Fruit fly (Drosophila melanogaster) whole organism, embryonic: ENCODE measurements around the gene MED22.

ENCODE experiments used
- CG10543 ChIP-seq: fragments of 200-800 bp; sonication (Bioruptor generic); optimal IDR thresholded peaks from 3 replicates; lab custom pipeline; 2017; ENCODE audit warnings: missing biosample characterization, mild to moderate bottlenecking, missing genetic modification characterization, moderate library complexity
- CG10654 ChIP-seq: fragments of 200-800 bp; sonication (Bioruptor generic); optimal IDR thresholded peaks from 2 replicates; lab custom pipeline; 2016; ENCODE audit warnings: missing biosample characterization, missing genetic modification characterization
- CG10979 ChIP-seq: fragments of 200-800 bp; sonication (Bioruptor generic); optimal IDR thresholded peaks from 2 replicates; lab custom pipeline; 2018; ENCODE audit warnings: missing biosample characterization, mild to moderate bottlenecking, missing genetic modification characterization, moderate library complexity
- CG11398 ChIP-seq: fragments of 200-800 bp; sonication (Bioruptor generic); optimal IDR thresholded peaks from 2 replicates; lab custom pipeline; 2016; ENCODE audit warnings: missing biosample characterization, missing genetic modification characterization
- CG17385 ChIP-seq: fragments of 200-800 bp; sonication (Bioruptor generic); optimal IDR thresholded peaks from 3 replicates; lab custom pipeline; 2018; ENCODE audit warnings: missing biosample characterization, mild to moderate bottlenecking, missing genetic modification characterization
- CG18599 ChIP-seq: fragments of 200-800 bp; sonication (Bioruptor generic); optimal IDR thresholded peaks from 3 replicates; lab custom pipeline; 2017; ENCODE audit warnings: missing biosample characterization, missing genetic modification characterization, mild to moderate bottlenecking, moderate library complexity, missing genetic modification reagents
- CG5180 ChIP-seq: fragments of 200-800 bp; sonication (Bioruptor generic); optimal IDR thresholded peaks from 3 replicates; lab custom pipeline; 2017; ENCODE audit warnings: missing biosample characterization, missing genetic modification characterization, mild to moderate bottlenecking, moderate library complexity, missing genetic modification reagents
- CG6813 ChIP-seq: fragments of 200-800 bp; sonication (Bioruptor generic); optimal IDR thresholded peaks from 2 replicates; lab custom pipeline; 2017; ENCODE audit warnings: missing biosample characterization, missing genetic modification characterization, mild to moderate bottlenecking, moderate library complexity, missing genetic modification reagents
- CG6854 ChIP-seq: fragments of 200-800 bp; sonication (Bioruptor generic); optimal IDR thresholded peaks from 3 replicates; lab custom pipeline; 2017; ENCODE audit warnings: missing biosample characterization, mild to moderate bottlenecking, missing genetic modification characterization
- CG7271 ChIP-seq: fragments of 200-800 bp; sonication (Bioruptor generic); optimal IDR thresholded peaks from 2 replicates; lab custom pipeline; 2018; ENCODE audit warnings: missing biosample characterization, mild to moderate bottlenecking, missing genetic modification characterization, moderate library complexity
- CG7357 ChIP-seq: fragments of 200-800 bp; sonication (Bioruptor generic); IDR thresholded peaks from 3 replicates; pipeline ENCODE4 v1.3.6; 2022; ENCODE audit warnings: missing biosample characterization, missing genetic modification characterization
- CG7987 ChIP-seq: fragments of 200-800 bp; sonication (Bioruptor generic); optimal IDR thresholded peaks from 2 replicates; lab custom pipeline; 2018; ENCODE audit warnings: missing biosample characterization, mild to moderate bottlenecking, missing genetic modification characterization, moderate library complexity
- CG8944 ChIP-seq: fragments of 200-800 bp; sonication (Bioruptor generic); optimal IDR thresholded peaks from 3 replicates; lab custom pipeline; 2016; ENCODE audit warnings: missing biosample characterization, missing genetic modification characterization
- CG9727 ChIP-seq: fragments of 200-800 bp; sonication (Bioruptor generic); optimal IDR thresholded peaks from 3 replicates; lab custom pipeline; 2017; ENCODE audit warnings: missing biosample characterization, mild to moderate bottlenecking, missing genetic modification characterization
- CkIIα-i1 ChIP-seq: fragments of 200-800 bp; sonication (Bioruptor generic); IDR thresholded peaks from 2 replicates; pipeline ENCODE4 v1.3.6; 2022; ENCODE audit warnings: missing biosample characterization, missing genetic modification characterization
- Deaf1 ChIP-seq: fragments of 200-800 bp; optimal IDR thresholded peaks from 3 replicates; lab custom pipeline; 2019; ENCODE audit warnings: missing biosample characterization, mild to moderate bottlenecking, missing genetic modification characterization, moderate library complexity
- E2f1 ChIP-seq: fragments of 200-800 bp; sonication (Bioruptor generic); IDR thresholded peaks from 2 replicates; pipeline ENCODE4 v1.3.6; 2022; ENCODE audit warnings: missing biosample characterization, missing genetic modification characterization
- GATAe ChIP-seq: fragments of 200-800 bp; sonication (Bioruptor generic); conservative IDR thresholded peaks from 2 replicates; pipeline ENCODE4 v1.3.6; 2022; ENCODE audit warnings: missing biosample characterization, missing genetic modification characterization
- Hr78 ChIP-seq, 2 experiments: fragments of 200-800 bp in 1 of 2; fragments of >200 bp in 1 of 2; sonication (Bioruptor generic) in 1 of 2; optimal IDR thresholded peaks; 2 replicates each; lab custom pipeline; 2017 to 2019; ENCODE audit warnings: missing biosample characterization in 2 of 2, missing genetic modification characterization in 2 of 2, mild to moderate bottlenecking in 1 of 2, moderate library complexity in 1 of 2
- Meics ChIP-seq: fragments of 200-800 bp; sonication (Bioruptor generic); optimal IDR thresholded peaks from 2 replicates; lab custom pipeline; 2017; ENCODE audit warnings: missing biosample characterization, mild to moderate bottlenecking, missing genetic modification characterization
- Neu2 ChIP-seq: fragments of 200-800 bp; sonication (Bioruptor generic); optimal IDR thresholded peaks from 3 replicates; lab custom pipeline; 2016; ENCODE audit warnings: missing biosample characterization, missing genetic modification characterization, borderline replicate concordance
- Oaz ChIP-seq: fragments of 200-800 bp; sonication (Bioruptor generic); IDR thresholded peaks from 2 replicates; pipeline ENCODE4 v1.3.6; 2022; ENCODE audit warnings: missing biosample characterization, missing genetic modification characterization
- Ptx1 ChIP-seq: fragments of 200-800 bp; sonication (Bioruptor generic); IDR thresholded peaks from 2 replicates; pipeline ENCODE4 v1.3.6; 2022; ENCODE audit warnings: missing biosample characterization, missing genetic modification characterization
- Sry-β ChIP-seq: fragments of 200-800 bp; sonication (Bioruptor generic); optimal IDR thresholded peaks from 2 replicates; lab custom pipeline; 2018; ENCODE audit warnings: missing biosample characterization, mild to moderate bottlenecking, missing genetic modification characterization, moderate library complexity
- ab ChIP-seq: fragments of 200-800 bp; sonication (Bioruptor generic); optimal IDR thresholded peaks from 2 replicates; lab custom pipeline; 2016; ENCODE audit warnings: missing biosample characterization, missing genetic modification characterization
- abd-A ChIP-seq: fragments of 200-800 bp; sonication (Bioruptor generic); optimal IDR thresholded peaks from 3 replicates; lab custom pipeline; 2019; ENCODE audit warnings: missing biosample characterization, mild to moderate bottlenecking, missing genetic modification characterization, moderate library complexity
- ap ChIP-seq: fragments of 200-800 bp; sonication (Bioruptor generic); IDR thresholded peaks from 2 replicates; pipeline ENCODE4 v1.3.6; 2022; ENCODE audit warnings: missing biosample characterization, missing genetic modification characterization
- ara ChIP-seq: fragments of 200-800 bp; sonication (Bioruptor generic); IDR thresholded peaks from 2 replicates; pipeline ENCODE4 v1.3.6; 2022; ENCODE audit warnings: missing biosample characterization, missing genetic modification characterization
- ash1 ChIP-seq: fragments of 200-800 bp; sonication (Bioruptor generic); optimal IDR thresholded peaks from 2 replicates; lab custom pipeline; 2018; ENCODE audit warnings: missing biosample characterization, mild to moderate bottlenecking, missing genetic modification characterization
- bcd ChIP-seq: fragments of 200-800 bp; sonication (Bioruptor generic); optimal IDR thresholded peaks from 2 replicates; lab custom pipeline; 2017; ENCODE audit warnings: missing biosample characterization, mild to moderate bottlenecking, missing genetic modification characterization
- bigmax ChIP-seq: fragments of 200-800 bp; sonication (Bioruptor generic); optimal IDR thresholded peaks from 2 replicates; lab custom pipeline; 2018; ENCODE audit warnings: missing biosample characterization, mild to moderate bottlenecking, missing genetic modification characterization
- disco-r ChIP-seq: fragments of 200-800 bp; sonication (Bioruptor generic); optimal IDR thresholded peaks from 2 replicates; lab custom pipeline; 2016; ENCODE audit warnings: missing biosample characterization, missing genetic modification characterization
- dpn ChIP-seq, 2 experiments: fragments of 200-800 bp; sonication (Bioruptor generic); optimal IDR thresholded peaks; 3 replicates each; lab custom pipeline; 2016; ENCODE audit warnings: missing biosample characterization in 2 of 2, missing genetic modification characterization in 2 of 2
- hb ChIP-seq: fragments of 200-800 bp; sonication (Bioruptor generic); IDR thresholded peaks from 3 replicates; pipeline ENCODE4 v1.3.6; 2022; ENCODE audit warnings: missing biosample characterization, missing genetic modification characterization; ENCODE audit not compliant: partially characterized antibody
- her ChIP-seq: fragments of 200-800 bp; sonication (Bioruptor generic); optimal IDR thresholded peaks from 2 replicates; lab custom pipeline; 2016; ENCODE audit warnings: missing biosample characterization, missing genetic modification characterization
- hth ChIP-seq: fragments of >200 bp; optimal IDR thresholded peaks from 2 replicates; lab custom pipeline; 2017; ENCODE audit warnings: inconsistent platforms
- lov ChIP-seq, 2 experiments: fragments of 200-800 bp in 1 of 2; fragments of >200 bp in 1 of 2; sonication (Bioruptor generic) in 1 of 2; IDR thresholded peaks in 1 of 2; optimal IDR thresholded peaks in 1 of 2; 2 replicates in 1 of 2; 3 replicates in 1 of 2; pipeline versions ENCODE4 v1.3.6 to Lab custom; 2017 to 2022; ENCODE audit warnings: missing biosample characterization in 1 of 2, missing genetic modification characterization in 1 of 2
- mirr ChIP-seq: fragments of 200-800 bp; sonication (Bioruptor generic); optimal IDR thresholded peaks from 3 replicates; lab custom pipeline; 2018; ENCODE audit warnings: missing biosample characterization, mild to moderate bottlenecking, missing genetic modification characterization
- oc ChIP-seq: fragments of 200-800 bp; sonication (Bioruptor generic); optimal IDR thresholded peaks from 2 replicates; lab custom pipeline; 2018; ENCODE audit warnings: missing biosample characterization, mild to moderate bottlenecking, missing genetic modification characterization, moderate library complexity
- org-1 ChIP-seq: fragments of 200-800 bp; sonication (Bioruptor generic); optimal IDR thresholded peaks from 2 replicates; lab custom pipeline; 2017; ENCODE audit warnings: missing biosample characterization, missing genetic modification characterization
- p53 ChIP-seq: fragments of 200-800 bp; sonication (Bioruptor generic); optimal IDR thresholded peaks from 2 replicates; lab custom pipeline; 2016; ENCODE audit warnings: missing biosample characterization, missing genetic modification characterization
- psq ChIP-seq: fragments of 200-800 bp; sonication (Bioruptor generic); optimal IDR thresholded peaks from 2 replicates; lab custom pipeline; 2017; ENCODE audit warnings: missing biosample characterization, missing genetic modification characterization
- rib ChIP-seq: fragments of 200-800 bp; sonication (Bioruptor generic); IDR thresholded peaks from 2 replicates; pipeline ENCODE4 v1.3.6; 2022; ENCODE audit warnings: missing biosample characterization, missing genetic modification characterization
- sc ChIP-seq, 3 experiments: fragments of >200 bp in 2 of 3; fragments of 200-800 bp in 1 of 3; sonication (Bioruptor generic) in 1 of 3; optimal IDR thresholded peaks; 2 replicates in 2 of 3; 3 replicates in 1 of 3; lab custom pipeline; 2017; ENCODE audit warnings: mild to moderate bottlenecking in 1 of 3, missing biosample characterization in 1 of 3, missing genetic modification characterization in 1 of 3, missing genetic modification reagents in 1 of 3
- sd ChIP-seq: fragments of 200-800 bp; sonication (Bioruptor generic); optimal IDR thresholded peaks from 3 replicates; lab custom pipeline; 2018; ENCODE audit warnings: missing biosample characterization, mild to moderate bottlenecking, missing genetic modification characterization, moderate library complexity
- sna ChIP-seq: fragments of 200-800 bp; sonication (Bioruptor generic); IDR thresholded peaks from 2 replicates; pipeline ENCODE4 v1.3.6; 2022; ENCODE audit warnings: missing biosample characterization, missing genetic modification characterization; ENCODE audit not compliant: partially characterized antibody
- sqz ChIP-seq: fragments of 200-800 bp; sonication (Bioruptor generic); optimal IDR thresholded peaks from 3 replicates; lab custom pipeline; 2018; ENCODE audit warnings: missing biosample characterization, mild to moderate bottlenecking, missing genetic modification characterization
- sr ChIP-seq: fragments of 200-800 bp; sonication (Bioruptor generic); IDR thresholded peaks from 3 replicates; pipeline ENCODE4 v1.3.6; 2022; ENCODE audit warnings: missing biosample characterization, missing genetic modification characterization
- stwl ChIP-seq: fragments of 200-800 bp; sonication (Bioruptor generic); optimal IDR thresholded peaks from 3 replicates; lab custom pipeline; 2018; ENCODE audit warnings: missing biosample characterization, mild to moderate bottlenecking, missing genetic modification characterization, moderate library complexity
- trh ChIP-seq: fragments of 200-800 bp; sonication (Bioruptor generic); optimal IDR thresholded peaks from 2 replicates; lab custom pipeline; 2016; ENCODE audit warnings: missing biosample characterization, missing genetic modification characterization

The MED22 gene

dm6 chrX:946162-946561 lies 18.2 kb downstream of the MED22 start (continued):
- TF ChIP-seq CG7987 (GFP tag; lab: Kevin White, UChicago) (peak; percentile 82), CG6854 (GFP tag; lab: Kevin White, UChicago) (no peak), hth (lab: Kevin White, UChicago) (no peak), CG17385 (no peak), abd-A (tag; lab: Kevin White, UChicago) (peak; percentile 15), CG7357 (GFP tag; lab: Robert Waterston, UW) (no peak), CkIIα-i1 (GFP tag; lab: Robert Waterston, UW) (no peak), trh (no peak), her (GFP tag; lab: Kevin White, UChicago) (no peak), lov (optimal IDR thresholded peaks at IDR 0.05; lab: Kevin White, UChicago) (no peak), lov (GFP tag; IDR thresholded peaks at IDR 0.05; lab: Robert Waterston, UW) (no peak), p53 (GFP tag; lab: Kevin White, UChicago) (no peak), E2f1 (no peak), disco-r (GFP tag; lab: Kevin White, UChicago) (no peak), sd (tag; lab: Kevin White, UChicago) (peak; percentile 84), CG11398 (GFP tag; lab: Kevin White, UChicago) (no peak), org-1 (no peak), CG10543 (GFP tag; lab: Kevin White, UChicago) (peak; percentile 36), rib (no peak), Hr78 (GFP tag; optimal IDR thresholded peaks at IDR 0.05; lab: Kevin White, UChicago) (peak in 1 of 2 experiments; percentile 57), oc (no peak), Ptx1 (GFP tag; lab: Robert Waterston, UW) (no peak), CG5180 (GFP tag; lab: Kevin White, UChicago) (no peak), psq (no peak), bigmax (GFP tag; lab: Kevin White, UChicago) (no peak), hb (GFP tag; lab: Robert Waterston, UW) (no peak), CG9727 (GFP tag; lab: Kevin White, UChicago) (no peak), sqz (GFP tag; lab: Kevin White, UChicago) (no peak), sr (GFP tag; lab: Robert Waterston, UW) (no peak), stwl (tag; lab: Kevin White, UChicago) (no peak), CG18599 (GFP tag; lab: Kevin White, UChicago) (peak; percentile 48), Oaz (no peak), CG6813 (GFP tag; lab: Kevin White, UChicago) (no peak), CG8944 (no peak), ab (no peak), ash1 (GFP tag; lab: Kevin White, UChicago) (no peak), CG10654 (GFP tag; lab: Kevin White, UChicago) (no peak), dpn (GFP tag; optimal IDR thresholded peaks at IDR 0.05; lab: Kevin White, UChicago) (no peak), Meics (GFP tag; lab: Kevin White, UChicago) (no peak), mirr (GFP tag; lab: Kevin White, UChicago) (peak; percentile 64), Deaf1 (tag; lab: Kevin White, UChicago) (peak; percentile 9), Sry-β (GFP tag; lab: Kevin White, UChicago) (no peak), ap (GFP tag; lab: Robert Waterston, UW) (no peak), CG10979 (no peak), Neu2 (no peak), bcd (GFP tag; lab: Kevin White, UChicago) (no peak), ara (no peak), GATAe (GFP tag; lab: Robert Waterston, UW) (peak; percentile 87), sna (GFP tag; lab: Robert Waterston, UW) (no peak), CG7271 (tag; lab: Kevin White, UChicago) (no peak), sc (optimal IDR thresholded peaks at IDR 0.05; lab: Kevin White, UChicago) (no peak), sc (GFP tag; optimal IDR thresholded peaks at IDR 0.05; lab: Kevin White, UChicago) (no peak)
